Worm (Caenorhabditis elegans) whole organism, L3 larva: ENCODE measurements around the gene mip-2.

Experiments used
- ZK546.5 ChIP-seq: sonication (generic microtip); optimal IDR thresholded peaks from 2 replicates; lab custom pipeline; 2017; ENCODE audit warnings: missing biosample characterization, missing genetic modification characterization
- ama-1 ChIP-seq: fragments of 150-350 bp; optimal IDR thresholded peaks from 2 replicates; lab custom pipeline; 2018
- lin-39 ChIP-seq: fragments of 150-350 bp; optimal IDR thresholded peaks from 2 replicates; lab custom pipeline; 2018; ENCODE audit warnings: missing biosample characterization, missing genetic modification reagents, missing genetic modification characterization
- mdl-1 ChIP-seq: fragments of 150-350 bp; optimal IDR thresholded peaks from 2 replicates; lab custom pipeline; 2014; ENCODE audit warnings: missing biosample characterization, missing genetic modification characterization
- nhr-12 ChIP-seq: fragments of 150-350 bp; optimal IDR thresholded peaks from 2 replicates; lab custom pipeline; 2014; ENCODE audit warnings: missing biosample characterization, missing genetic modification characterization
- nhr-76 ChIP-seq: fragments of 150-350 bp; sonication (generic microtip); optimal IDR thresholded peaks from 5 replicates; lab custom pipeline; 2014; ENCODE audit warnings: missing biosample characterization, missing genetic modification characterization
- pha-4 ChIP-seq: fragments of 150-350 bp; optimal IDR thresholded peaks from 2 replicates; lab custom pipeline; 2014; ENCODE audit warnings: missing biosample characterization, missing genetic modification reagents, missing genetic modification characterization
- pqm-1 ChIP-seq: fragments of 150-350 bp; optimal IDR thresholded peaks from 2 replicates; lab custom pipeline; 2017; ENCODE audit warnings: missing biosample characterization, missing genetic modification characterization, inconsistent platforms
- snpc-4 ChIP-seq: fragments of 150-350 bp; optimal IDR thresholded peaks from 2 replicates; lab custom pipeline; 2014; ENCODE audit warnings: missing biosample characterization, missing genetic modification characterization
- tbx-2 ChIP-seq: sonication (generic microtip); optimal IDR thresholded peaks from 2 replicates; lab custom pipeline; 2016; ENCODE audit warnings: mild to moderate bottlenecking, missing genetic modification characterization, missing compliant biosample characterization
- unc-62 ChIP-seq: fragments of 150-350 bp; sonication (generic microtip); optimal IDR thresholded peaks from 4 replicates; lab custom pipeline; 2014; ENCODE audit warnings: missing biosample characterization, missing genetic modification reagents, missing genetic modification characterization

DNA sequence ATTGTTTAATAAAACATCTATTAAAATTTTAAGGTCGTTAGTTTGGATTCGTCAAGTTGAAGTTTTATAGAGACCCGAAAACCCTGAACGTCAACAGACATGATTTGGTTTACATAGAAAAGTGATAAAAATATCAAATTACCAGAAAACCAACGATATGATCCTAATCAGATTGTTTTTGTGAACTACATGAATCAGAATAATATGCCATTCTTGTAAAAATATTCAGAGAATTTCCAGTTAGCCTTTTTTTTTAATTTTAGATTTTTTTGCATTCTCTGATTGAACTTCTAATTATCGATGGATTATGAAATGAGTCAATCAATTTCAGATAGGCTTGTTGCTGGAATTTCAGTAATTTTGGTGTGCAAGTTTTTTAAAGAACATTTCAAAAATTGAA, 39.3 kb upstream of the mip-2 start, which contains the start of gene srx-96:
- TF ChIP-seq tbx-2 (no peak), nhr-76 (tag; lab: Kevin White, UChicago) (no peak), pha-4 (tag; lab: Kevin White, UChicago) (no peak), nhr-12 (tag; lab: Kevin White, UChicago) (no peak), unc-62 (GFP tag; lab: Kevin White, UChicago) (no peak), ama-1 (lab: Kevin White, UChicago) (no peak), snpc-4 (tag; lab: Kevin White, UChicago) (no peak), mdl-1 (tag; lab: Kevin White, UChicago) (no peak), ZK546.5 (tag; lab: Kevin White, UChicago) (no peak), lin-39 (tag; lab: Kevin White, UChicago) (no peak), pqm-1 (tag; lab: Kevin White, UChicago) (no peak)
